Fruit fly (Drosophila melanogaster): ENCODE data around the gene side-III.

dm6 chr3R:5821750-5822149 is 137.6 kb downstream of the side-III start, which contains the start of gene CG46303:
- no peak for TF ChIP-seq CG3032 (tag; optimal IDR thresholded peaks at IDR 0.05)
- no peak for TF ChIP-seq esn (GFP tag; optimal IDR thresholded peaks at IDR 0.05)
- no peak for TF ChIP-seq spab (GFP tag; optimal IDR thresholded peaks at IDR 0.05)
- TF ChIP-seq CG6792 (GFP tag; optimal IDR thresholded peaks at IDR 0.05): no peak
- no peak for TF ChIP-seq ss (GFP tag; optimal IDR thresholded peaks at IDR 0.05)
- TF ChIP-seq CG16779 (tag; optimal IDR thresholded peaks at IDR 0.05): no peak
- no peak for TF ChIP-seq Ets96B (tag; optimal IDR thresholded peaks at IDR 0.05)
- TF ChIP-seq CG7368 (GFP tag; optimal IDR thresholded peaks at IDR 0.05): no peak
- no peak for TF ChIP-seq CG6808 (GFP tag; optimal IDR thresholded peaks at IDR 0.05)
- no peak for TF ChIP-seq lz (GFP tag; optimal IDR thresholded peaks at IDR 0.05)
- no peak for TF ChIP-seq Blimp-1 (GFP tag; optimal IDR thresholded peaks at IDR 0.05)
- no peak for TF ChIP-seq CG11902 (GFP tag; optimal IDR thresholded peaks at IDR 0.05)
- TF ChIP-seq CG8119 (GFP tag; IDR thresholded peaks at IDR 0.05): no peak

All from whole organism, prepupa.